Comparison of ENCODE assay signal across 4 worm cellular contexts in genomic region chrX:14729319-14729718, ce11.
TF ChIP-seq lines count a peak whose summit lies in the region.

TSS of gene tsp-8 (minus strand) at chrX:14729503.

TF ChIP-seq in whole organism, L1 larva, 84 proteins besides CTCF, POLR2A, EP300 and RAD21:
- TF ChIP-seq sup-37 (GFP tag; optimal IDR thresholded peaks at IDR 0.05; lab: Kevin White, UChicago) (no peak), isw-1 (GFP tag; IDR thresholded peaks at IDR 0.05; lab: Robert Waterston, UW) (no peak), snpc-4 (tag; optimal IDR thresholded peaks at IDR 0.05; lab: Kevin White, UChicago) (no peak), lin-14 (GFP tag; optimal IDR thresholded peaks at IDR 0.05; lab: Kevin White, UChicago) (peak; percentile 50), hlh-17 (GFP tag; optimal IDR thresholded peaks at IDR 0.05; lab: Kevin White, UChicago; ENCODE audit: borderline replicate concordance) (no peak), lir-3 (tag; optimal IDR thresholded peaks at IDR 0.05; lab: Kevin White, UChicago; ENCODE audit: poor library complexity) (no peak), nhr-19 (GFP tag; conservative IDR thresholded peaks at IDR 0.05; lab: Robert Waterston, UW) (no peak), nhr-28 (tag; optimal IDR thresholded peaks at IDR 0.05; lab: Kevin White, UChicago) (no peak), efl-1 (optimal IDR thresholded peaks at IDR 0.05; lab: Kevin White, UChicago) (no peak), efl-1 (GFP tag; optimal IDR thresholded peaks at IDR 0.05 in 1 of 2; lab: Kevin White, UChicago) (peak in 1 of 2 experiments; percentile 42), xbp-1 (tag; optimal IDR thresholded peaks at IDR 0.05; lab: Kevin White, UChicago) (no peak), pag-3 (tag; optimal IDR thresholded peaks at IDR 0.05; lab: Kevin White, UChicago; ENCODE audit: borderline replicate concordance, insufficient read depth) (peak; percentile 75), tlp-1 (tag; optimal IDR thresholded peaks at IDR 0.05; lab: Kevin White, UChicago) (no peak), dpl-1 (GFP tag; optimal IDR thresholded peaks at IDR 0.05; lab: Kevin White, UChicago) (no peak), rnt-1 (tag; optimal IDR thresholded peaks at IDR 0.05; lab: Kevin White, UChicago) (peak; percentile 51), dsc-1 (tag; optimal IDR thresholded peaks at IDR 0.05; lab: Kevin White, UChicago) (peak; percentile 33)

TF ChIP-seq in whole organism, L2 larva, 48 proteins besides CTCF, POLR2A, EP300 and RAD21:
- TF ChIP-seq elt-3 (tag; optimal IDR thresholded peaks at IDR 0.05; lab: Kevin White, UChicago): no peak
- peak; percentile 20 for TF ChIP-seq nhr-129 (tag; optimal IDR thresholded peaks at IDR 0.05; lab: Kevin White, UChicago)

TF ChIP-seq in whole organism, late embryonic, 69 proteins besides CTCF, POLR2A, EP300 and RAD21:
- TF ChIP-seq ceh-18 (tag; optimal IDR thresholded peaks at IDR 0.05; lab: Kevin White, UChicago) (peak; percentile 6), ztf-16 (tag; optimal IDR thresholded peaks at IDR 0.05; lab: Kevin White, UChicago) (no peak), fax-1 (tag; optimal IDR thresholded peaks at IDR 0.05; lab: Kevin White, UChicago) (no peak)

TF ChIP-seq in whole organism, mixed stage, embryonic, 35 proteins besides CTCF, POLR2A, EP300 and RAD21:
- TF ChIP-seq unc-39 (tag; optimal IDR thresholded peaks at IDR 0.05; lab: Kevin White, UChicago) (no peak), flh-1 (GFP tag; optimal IDR thresholded peaks at IDR 0.05; lab: Kevin White, UChicago) (no peak), hlh-1 (tag; optimal IDR thresholded peaks at IDR 0.05; lab: Kevin White, UChicago) (peak; percentile 54)

Comparison
In these comparisons a context has a peak if more than half of its experiments do, and no peak if none do; other contexts are left out.
1. Of the 10 proteins assayed by ChIP-seq in both whole organism, L1 larva and whole organism, late embryonic: peak only in whole organism, L1 larva: pag-3 and rnt-1; only in whole organism, late embryonic: none; in both: none; in neither: 8.